Worm (Caenorhabditis elegans) whole organism, early embryonic: ENCODE data around the gene R03E9.2.

Source experiments
- B0310.2 ChIP-seq: sonication (generic microtip); optimal IDR thresholded peaks from 2 replicates; lab custom pipeline; 2016; ENCODE audit warnings: mild to moderate bottlenecking, missing genetic modification characterization, missing compliant biosample characterization
- F13C5.2 ChIP-seq: sonication (generic microtip); optimal IDR thresholded peaks from 2 replicates; lab custom pipeline; 2017; ENCODE audit warnings: mild to moderate bottlenecking, missing genetic modification characterization, inconsistent platforms, missing compliant biosample characterization
- aly-1 ChIP-seq: sonication (generic microtip); optimal IDR thresholded peaks from 2 replicates; lab custom pipeline; 2016; ENCODE audit warnings: missing genetic modification characterization, missing compliant biosample characterization
- ama-1 ChIP-seq: fragments of 150-350 bp; optimal IDR thresholded peaks from 2 replicates; lab custom pipeline; 2014
- ceh-13 ChIP-seq: fragments of 200-800 bp; sonication (Bioruptor generic); optimal IDR thresholded peaks from 2 replicates; lab custom pipeline; 2018; ENCODE audit warnings: mild to moderate bottlenecking, missing genetic modification characterization, missing compliant biosample characterization
- ceh-36 ChIP-seq: sonication (generic microtip); optimal IDR thresholded peaks from 2 replicates; lab custom pipeline; 2016; ENCODE audit warnings: missing genetic modification characterization, inconsistent platforms, missing compliant biosample characterization
- ets-7 ChIP-seq: sonication (generic microtip); optimal IDR thresholded peaks from 2 replicates; lab custom pipeline; 2016; ENCODE audit warnings: missing genotype, missing genetic modification characterization, missing compliant biosample characterization
- flt-1 ChIP-seq: fragments of 200-800 bp; sonication (Bioruptor generic); IDR thresholded peaks from 2 replicates; pipeline ENCODE4 v1.3.6; 2022; ENCODE audit warnings: missing genetic modification characterization, missing compliant biosample characterization
- hmbx-1 ChIP-seq: sonication (generic microtip); optimal IDR thresholded peaks from 2 replicates; lab custom pipeline; 2016; ENCODE audit warnings: mild to moderate bottlenecking, missing genetic modification characterization, missing compliant biosample characterization
- hmg-4 ChIP-seq: fragments of 200-800 bp; sonication (Bioruptor generic); optimal IDR thresholded peaks from 2 replicates; lab custom pipeline; 2018; ENCODE audit warnings: mild to moderate bottlenecking, missing genetic modification characterization, missing compliant biosample characterization
- hnd-1 ChIP-seq: sonication (generic microtip); optimal IDR thresholded peaks from 2 replicates; lab custom pipeline; 2016; ENCODE audit warnings: missing genetic modification characterization, missing compliant biosample characterization
- pes-1 ChIP-seq: fragments of 200-800 bp; sonication (Bioruptor generic); IDR thresholded peaks from 2 replicates; pipeline ENCODE4 v1.3.6; 2022; ENCODE audit warnings: missing genetic modification reagents, missing genetic modification characterization, missing compliant biosample characterization
- scrt-1 ChIP-seq: fragments of 200-800 bp; sonication (Bioruptor generic); IDR thresholded peaks from 2 replicates; pipeline ENCODE4 v1.3.6; 2022; ENCODE audit warnings: missing genetic modification characterization, missing compliant biosample characterization
- sea-1 ChIP-seq: fragments of 200-800 bp; sonication (Bioruptor generic); conservative IDR thresholded peaks from 2 replicates; pipeline ENCODE4 v1.3.6; 2022; ENCODE audit warnings: missing genetic modification characterization, missing compliant biosample characterization
- tbx-11 ChIP-seq: fragments of 200-800 bp; sonication (Bioruptor generic); IDR thresholded peaks from 2 replicates; pipeline ENCODE4 v1.3.6; 2022; ENCODE audit warnings: missing genetic modification characterization, missing compliant biosample characterization
- tbx-37 ChIP-seq: fragments of 200-800 bp; sonication (Bioruptor generic); conservative IDR thresholded peaks from 2 replicates; pipeline ENCODE4 v1.3.6; 2022; ENCODE audit warnings: missing genetic modification reagents, missing genetic modification characterization, missing compliant biosample characterization
- tra-4 ChIP-seq: sonication (generic microtip); optimal IDR thresholded peaks from 2 replicates; lab custom pipeline; 2017; ENCODE audit warnings: missing genetic modification characterization, missing compliant biosample characterization

The R03E9.2 gene

ce11 chrX:6729593-6729992 lies 3.5 kb downstream of the R03E9.2 start, which contains the start of gene K11G12.6:
TSS of gene K11G12.6 (minus strand) at chrX:6729657.
- TF ChIP-seq tra-4 (tag; lab: Kevin White, UChicago) (no peak), hmbx-1 (tag; lab: Kevin White, UChicago) (no peak), flt-1 (GFP tag; lab: Robert Waterston, UW) (no peak), sea-1 (GFP tag; lab: Robert Waterston, UW) (no peak), ceh-36 (tag; lab: Kevin White, UChicago) (no peak), B0310.2 (tag; lab: Kevin White, UChicago) (no peak), hmg-4 (GFP tag; lab: Kevin White, UChicago) (no peak), hnd-1 (tag; lab: Kevin White, UChicago) (no peak)

- TF ChIP-seq B0310.2 (tag; lab: Kevin White, UChicago) = no peak
Observed at ce11 chrX:6728820-6729396, 4.2 kb downstream of the R03E9.2 start.

- TF ChIP-seq B0310.2 (tag; lab: Kevin White, UChicago) (no peak), tbx-11 (GFP tag; lab: Robert Waterston, UW) (no peak), hmg-4 (GFP tag; lab: Kevin White, UChicago) (no peak), flt-1 (GFP tag; lab: Robert Waterston, UW) (no peak), scrt-1 (GFP tag; lab: Robert Waterston, UW) (no peak)
Observed at ce11 chrX:6725260-6725718, 7.8 kb downstream of the R03E9.2 start, which contains the start of gene slc-25A10. TSS of gene slc-25A10 (minus strand) at chrX:6725668.

- TF ChIP-seq ceh-36 (tag; lab: Kevin White, UChicago) (no peak), sea-1 (GFP tag; lab: Robert Waterston, UW) (no peak), F13C5.2 (tag; lab: Kevin White, UChicago) (no peak), ets-7 (no peak), aly-1 (no peak), flt-1 (GFP tag; lab: Robert Waterston, UW) (no peak), ama-1 (no peak), tbx-37 (GFP tag; lab: Robert Waterston, UW) (no peak), hnd-1 (tag; lab: Kevin White, UChicago) (no peak)
Observed at ce11 chrX:6722966-6723365, 10.1 kb downstream of the R03E9.2 start, which contains the start of gene smf-1. TSS of gene smf-1 (minus strand) at chrX:6723066.

ce11 chrX:6718595-6718994 lies 14.5 kb downstream of the R03E9.2 start, which contains the start of gene smf-2:
TSS of gene smf-2 (minus strand) at chrX:6718695.
- TF ChIP-seq pes-1 (GFP tag; lab: Robert Waterston, UW) (no peak), hmbx-1 (tag; lab: Kevin White, UChicago) (no peak), aly-1 (no peak), hmg-4 (GFP tag; lab: Kevin White, UChicago) (no peak), tra-4 (tag; lab: Kevin White, UChicago) (no peak), ets-7 (no peak), ceh-36 (tag; lab: Kevin White, UChicago) (no peak), tbx-11 (GFP tag; lab: Robert Waterston, UW) (no peak), sea-1 (GFP tag; lab: Robert Waterston, UW) (no peak), B0310.2 (tag; lab: Kevin White, UChicago) (no peak), tbx-37 (GFP tag; lab: Robert Waterston, UW) (no peak), ama-1 (no peak), scrt-1 (GFP tag; lab: Robert Waterston, UW) (no peak), flt-1 (GFP tag; lab: Robert Waterston, UW) (no peak), hnd-1 (tag; lab: Kevin White, UChicago) (no peak), F13C5.2 (tag; lab: Kevin White, UChicago) (no peak)

ce11 chrX:6713277-6713676 lies 19.8 kb downstream of the R03E9.2 start, which contains the start of gene nas-11:
TSS of gene nas-11 (plus strand) at chrX:6713577.
- TF ChIP-seq flt-1 (GFP tag; lab: Robert Waterston, UW) = no peak
- TF ChIP-seq ama-1 = no peak
- TF ChIP-seq ceh-13 (GFP tag; lab: Kevin White, UChicago) = no peak
- TF ChIP-seq hnd-1 (tag; lab: Kevin White, UChicago) = no peak
- TF ChIP-seq hmg-4 (GFP tag; lab: Kevin White, UChicago) = no peak
- TF ChIP-seq pes-1 (GFP tag; lab: Robert Waterston, UW) = no peak
- TF ChIP-seq B0310.2 (tag; lab: Kevin White, UChicago) = no peak
- TF ChIP-seq ets-7 = no peak
- TF ChIP-seq aly-1 = no peak
- TF ChIP-seq sea-1 (GFP tag; lab: Robert Waterston, UW) = no peak
- no peak for TF ChIP-seq hmbx-1 (tag; lab: Kevin White, UChicago)
- no peak for TF ChIP-seq tra-4 (tag; lab: Kevin White, UChicago)
- TF ChIP-seq scrt-1 (GFP tag; lab: Robert Waterston, UW) = no peak
- no peak for TF ChIP-seq tbx-37 (GFP tag; lab: Robert Waterston, UW)
- no peak for TF ChIP-seq tbx-11 (GFP tag; lab: Robert Waterston, UW)
- no peak for TF ChIP-seq F13C5.2 (tag; lab: Kevin White, UChicago)
- no peak for TF ChIP-seq ceh-36 (tag; lab: Kevin White, UChicago)

- TF ChIP-seq tbx-37 (GFP tag; lab: Robert Waterston, UW) = no peak
Observed at ce11 chrX:6709238-6709637, 23.9 kb downstream of the R03E9.2 start, which contains the start of gene acr-3. TSS of gene acr-3 (plus strand) at chrX:6709538.

ce11 chrX:6705156-6705555 lies 27.9 kb downstream of the R03E9.2 start:
- TF ChIP-seq ceh-13 (GFP tag; lab: Kevin White, UChicago) = no peak
